Worm (Caenorhabditis elegans) whole organism, L2 larva: ENCODE results near the gene gcy-14.

Experiments used
- C34F6.9 ChIP-seq: fragments of 150-350 bp; optimal IDR thresholded peaks from 2 replicates; lab custom pipeline; 2014; ENCODE audit warnings: missing biosample characterization, missing genetic modification characterization
- F13H6.1 ChIP-seq: sonication (generic microtip); optimal IDR thresholded peaks from 2 replicates; lab custom pipeline; 2016; ENCODE audit warnings: missing genetic modification characterization, missing compliant biosample characterization
- R02D3.7 ChIP-seq: fragments of 150-350 bp; optimal IDR thresholded peaks from 2 replicates; lab custom pipeline; 2014; ENCODE audit warnings: missing biosample characterization, missing genetic modification characterization
- Y55F3AM.14 ChIP-seq: fragments of 200-800 bp; sonication (Bioruptor generic); optimal IDR thresholded peaks from 2 replicates; lab custom pipeline; 2018; ENCODE audit warnings: mild to moderate bottlenecking, missing genetic modification characterization, missing compliant biosample characterization
- ZK546.5 ChIP-seq: sonication (generic microtip); optimal IDR thresholded peaks from 2 replicates; lab custom pipeline; 2017; ENCODE audit warnings: missing biosample characterization, missing genetic modification characterization
- alr-1 ChIP-seq: fragments of 150-350 bp; optimal IDR thresholded peaks from 2 replicates; lab custom pipeline; 2014; ENCODE audit warnings: missing biosample characterization, missing genetic modification characterization
- aly-2 ChIP-seq: fragments of 150-350 bp; optimal IDR thresholded peaks from 2 replicates; lab custom pipeline; 2014; ENCODE audit warnings: missing biosample characterization, missing genetic modification characterization
- ama-1 ChIP-seq: fragments of 150-350 bp; optimal IDR thresholded peaks from 2 replicates; lab custom pipeline; 2018; ENCODE audit warnings: inconsistent platforms
- blmp-1 ChIP-seq: sonication (generic microtip); optimal IDR thresholded peaks from 2 replicates; lab custom pipeline; 2017; ENCODE audit warnings: missing genetic modification characterization, mild to moderate bottlenecking, missing compliant biosample characterization, antibody characterized with exemption, moderate library complexity; ENCODE audit not compliant: insufficient read depth
- ceh-16 ChIP-seq: fragments of 150-350 bp; optimal IDR thresholded peaks from 2 replicates; lab custom pipeline; 2014; ENCODE audit warnings: missing biosample characterization, missing genetic modification characterization
- ceh-82 ChIP-seq: fragments of 150-350 bp; optimal IDR thresholded peaks from 2 replicates; lab custom pipeline; 2014; ENCODE audit warnings: missing biosample characterization, missing genetic modification characterization
- crh-2 ChIP-seq: sonication (generic microtip); optimal IDR thresholded peaks from 2 replicates; lab custom pipeline; 2017; ENCODE audit warnings: missing biosample characterization, missing genetic modification characterization
- dmd-4 ChIP-seq: sonication (generic microtip); optimal IDR thresholded peaks from 2 replicates; lab custom pipeline; 2017; ENCODE audit warnings: missing biosample characterization, missing genetic modification characterization
- elt-1 ChIP-seq: fragments of 150-350 bp; optimal IDR thresholded peaks from 2 replicates; lab custom pipeline; 2014; ENCODE audit warnings: missing biosample characterization, missing genetic modification characterization
- fos-1 ChIP-seq: fragments of 150-350 bp; optimal IDR thresholded peaks from 2 replicates; lab custom pipeline; 2014; ENCODE audit warnings: missing biosample characterization, missing genetic modification characterization
- gmeb-1 ChIP-seq: fragments of 150-350 bp; optimal IDR thresholded peaks from 2 replicates; lab custom pipeline; 2014; ENCODE audit warnings: missing biosample characterization, missing genetic modification characterization
- lin-11 ChIP-seq: fragments of 150-350 bp; sonication (generic microtip); optimal IDR thresholded peaks from 2 replicates; lab custom pipeline; 2014; ENCODE audit warnings: missing biosample characterization, missing genetic modification characterization, inconsistent platforms, mixed read lengths
- lin-13 ChIP-seq: fragments of 150-350 bp; optimal IDR thresholded peaks from 2 replicates; lab custom pipeline; 2014; ENCODE audit warnings: missing biosample characterization, missing genetic modification reagents, missing genetic modification characterization
- lin-39 ChIP-seq: fragments of 150-350 bp; optimal IDR thresholded peaks from 2 replicates; lab custom pipeline; 2014; ENCODE audit warnings: missing biosample characterization, missing genetic modification reagents, missing genetic modification characterization
- lsy-2 ChIP-seq, 2 experiments: fragments of 150-350 bp in 1 of 2; sonication (generic microtip) in 1 of 2; optimal IDR thresholded peaks; 2 replicates each; lab custom pipeline; 2014 to 2017; ENCODE audit warnings: missing biosample characterization in 2 of 2, missing genetic modification characterization in 2 of 2
- mab-5 ChIP-seq: fragments of 150-350 bp; optimal IDR thresholded peaks from 2 replicates; lab custom pipeline; 2014; ENCODE audit warnings: missing biosample characterization, missing genetic modification characterization
- mdl-1 ChIP-seq, 2 experiments: fragments of 150-350 bp in 1 of 2; sonication (generic microtip) in 1 of 2; optimal IDR thresholded peaks; 2 replicates each; lab custom pipeline; 2017; ENCODE audit warnings: missing biosample characterization in 2 of 2, missing genetic modification characterization in 2 of 2
- nhr-237 ChIP-seq: fragments of 150-350 bp; optimal IDR thresholded peaks from 2 replicates; lab custom pipeline; 2014; ENCODE audit warnings: missing biosample characterization, missing genetic modification characterization
- nhr-25 ChIP-seq: fragments of 150-350 bp; sonication (generic microtip); optimal IDR thresholded peaks from 3 replicates; lab custom pipeline; 2014; ENCODE audit warnings: missing biosample characterization, missing genetic modification characterization
- nhr-6 ChIP-seq: fragments of 150-350 bp; optimal IDR thresholded peaks from 2 replicates; lab custom pipeline; 2014; ENCODE audit warnings: missing biosample characterization, missing genetic modification characterization
- nhr-77 ChIP-seq: fragments of 150-350 bp; optimal IDR thresholded peaks from 2 replicates; lab custom pipeline; 2014; ENCODE audit warnings: missing biosample characterization, missing genetic modification characterization
- peb-1 ChIP-seq: fragments of 150-350 bp; optimal IDR thresholded peaks from 2 replicates; lab custom pipeline; 2014; ENCODE audit warnings: missing biosample characterization, missing genetic modification characterization
- sma-9 ChIP-seq, 2 experiments: fragments of 150-350 bp in 1 of 2; sonication (generic microtip) in 1 of 2; optimal IDR thresholded peaks; 2 replicates each; lab custom pipeline; 2014 to 2016; ENCODE audit warnings: missing genetic modification characterization in 2 of 2, mild to moderate bottlenecking in 1 of 2, missing biosample characterization in 1 of 2, missing compliant biosample characterization in 1 of 2, missing genetic modification reagents in 1 of 2, moderate library complexity in 1 of 2
- snpc-4 ChIP-seq: fragments of 150-350 bp; optimal IDR thresholded peaks from 2 replicates; lab custom pipeline; 2014; ENCODE audit warnings: missing biosample characterization, missing genetic modification characterization
- unc-62 ChIP-seq: fragments of 150-350 bp; optimal IDR thresholded peaks from 2 replicates; lab custom pipeline; 2014; ENCODE audit warnings: missing biosample characterization, missing genetic modification reagents, missing genetic modification characterization
- zag-1 ChIP-seq: fragments of 150-350 bp; optimal IDR thresholded peaks from 2 replicates; lab custom pipeline; 2014; ENCODE audit warnings: missing biosample characterization, missing genetic modification characterization
- ztf-1 ChIP-seq: fragments of 200-800 bp; sonication (Bioruptor generic); conservative IDR thresholded peaks from 2 replicates; pipeline ENCODE4 v1.3.6; 2022; ENCODE audit warnings: missing genetic modification characterization, missing compliant biosample characterization
- ztf-11 ChIP-seq: sonication (generic microtip); optimal IDR thresholded peaks from 2 replicates; lab custom pipeline; 2017; ENCODE audit warnings: missing biosample characterization, missing genetic modification characterization
- ztf-4 ChIP-seq: fragments of 150-350 bp; optimal IDR thresholded peaks from 2 replicates; lab custom pipeline; 2014; ENCODE audit warnings: missing biosample characterization, missing genetic modification characterization

gcy-14 gene

DNA sequence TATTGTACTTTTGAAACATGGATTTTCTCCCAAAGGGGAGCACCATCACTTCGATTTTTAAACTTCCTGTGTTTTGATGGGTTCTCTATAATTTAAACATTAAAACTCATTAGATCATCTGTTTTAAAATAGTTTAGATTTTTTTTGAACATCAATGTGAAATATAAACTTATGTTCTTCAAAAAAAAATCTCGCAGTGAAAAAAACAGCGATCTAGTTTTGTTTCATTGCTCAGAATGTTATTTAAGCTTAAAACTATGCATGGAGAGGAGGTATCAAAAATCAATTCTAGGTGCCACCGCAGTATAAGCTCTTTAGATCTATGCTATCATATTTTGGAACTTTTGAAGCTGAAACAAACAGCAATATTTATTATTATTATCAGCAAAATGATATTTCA is at the start of gene gcy-14:
gcy-14 (minus strand) TSS at position 101 of the 400 bp plus-strand sequence.
- no peak for TF ChIP-seq zag-1 (tag; lab: Kevin White, UChicago)

DNA sequence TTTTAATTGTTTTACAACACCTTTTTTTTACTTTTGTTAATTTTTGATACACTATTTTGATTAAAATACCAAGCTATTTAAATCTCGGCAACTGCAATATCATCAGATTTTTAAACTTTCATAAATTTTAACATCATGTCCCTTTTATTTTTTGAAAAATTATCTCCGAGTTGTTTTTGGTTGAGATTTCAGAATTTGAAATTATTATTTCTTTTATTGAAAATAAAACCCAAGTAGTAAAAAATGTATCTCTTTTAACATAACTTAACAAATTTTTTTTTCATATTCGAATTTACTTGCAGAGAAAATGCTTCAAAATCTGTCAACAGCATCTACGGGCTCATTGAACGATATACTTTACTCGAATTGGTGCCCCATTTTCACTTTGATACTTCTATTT is 47.5 kb upstream of the gcy-14 start, which contains the start of gene H12D21.11:
H12D21.11 (plus strand) TSS at position 301 of the 400 bp plus-strand sequence.
- no peak for TF ChIP-seq ztf-11

DNA sequence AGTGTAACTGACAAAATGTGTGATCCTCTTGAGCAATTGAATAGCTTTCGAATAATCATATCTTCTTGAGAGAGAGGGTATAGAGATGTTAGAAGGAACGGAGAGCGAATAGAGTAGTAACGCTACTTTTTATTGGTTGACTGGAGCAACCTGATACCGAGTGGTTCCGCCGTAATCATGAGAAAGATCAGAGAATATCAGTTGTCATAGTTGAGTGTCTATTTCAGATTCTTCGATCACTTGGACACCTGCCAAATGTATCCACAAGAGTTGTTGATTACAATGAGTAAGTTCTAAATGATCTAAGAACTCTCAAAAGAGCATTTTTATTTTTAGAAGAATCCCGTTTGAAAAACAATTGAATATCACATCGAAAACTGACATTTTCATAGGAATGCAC is 42.7 kb upstream of the gcy-14 start:
- TF ChIP-seq lin-39 (no peak), ama-1 (lab: Kevin White, UChicago) (no peak), crh-2 (tag; lab: Kevin White, UChicago) (no peak), elt-1 (tag; lab: Kevin White, UChicago) (no peak), dmd-4 (tag; lab: Kevin White, UChicago) (no peak), ceh-82 (tag; lab: Kevin White, UChicago) (no peak), ceh-16 (tag; lab: Kevin White, UChicago) (no peak), sma-9 (GFP tag; optimal IDR thresholded peaks at IDR 0.05; lab: Kevin White, UChicago) (no peak), sma-9 (tag; optimal IDR thresholded peaks at IDR 0.05; lab: Kevin White, UChicago) (no peak), mab-5 (tag; lab: Kevin White, UChicago) (no peak), nhr-77 (tag; lab: Kevin White, UChicago) (no peak), lin-11 (tag; lab: Kevin White, UChicago) (no peak), Y55F3AM.14 (GFP tag; lab: Kevin White, UChicago) (no peak)
- TF ChIP-seq, all 48 proteins: peak for 0

DNA sequence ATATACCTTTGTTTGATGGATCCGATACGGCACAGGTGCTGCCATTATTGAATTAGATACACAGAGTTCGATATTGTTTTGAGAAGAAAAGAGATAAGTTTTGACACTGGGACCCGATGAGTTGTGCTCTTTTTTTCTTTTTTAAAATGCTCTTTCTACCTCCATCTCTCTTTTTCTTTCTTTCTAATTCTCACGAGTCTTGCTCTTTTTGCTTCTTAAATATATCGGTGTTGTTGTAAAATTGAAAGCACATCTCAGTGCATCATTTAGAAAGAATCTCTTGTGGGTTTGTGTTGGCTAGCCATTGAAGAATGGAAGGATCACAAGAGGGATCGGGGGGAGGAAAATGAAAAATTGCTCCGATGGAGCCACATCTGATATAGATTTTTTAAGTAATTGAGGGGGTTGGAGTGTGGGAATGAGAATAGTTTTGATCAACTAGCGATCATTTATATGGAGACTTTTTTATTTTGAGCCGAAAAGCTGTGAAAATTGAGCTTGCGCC is 41.3 kb upstream of the gcy-14 start, which contains the start of gene H12D21.9:
H12D21.9 (minus strand) TSS at position 148 of the 505 bp plus-strand sequence.
- TF ChIP-seq C34F6.9 (tag; lab: Kevin White, UChicago), result peak; percentile 2
- TF ChIP-seq sma-9 (GFP tag; optimal IDR thresholded peaks at IDR 0.05; lab: Kevin White, UChicago), result no peak
- TF ChIP-seq sma-9 (tag; optimal IDR thresholded peaks at IDR 0.05; lab: Kevin White, UChicago), result no peak
- TF ChIP-seq nhr-237 (tag; lab: Kevin White, UChicago), result no peak

DNA sequence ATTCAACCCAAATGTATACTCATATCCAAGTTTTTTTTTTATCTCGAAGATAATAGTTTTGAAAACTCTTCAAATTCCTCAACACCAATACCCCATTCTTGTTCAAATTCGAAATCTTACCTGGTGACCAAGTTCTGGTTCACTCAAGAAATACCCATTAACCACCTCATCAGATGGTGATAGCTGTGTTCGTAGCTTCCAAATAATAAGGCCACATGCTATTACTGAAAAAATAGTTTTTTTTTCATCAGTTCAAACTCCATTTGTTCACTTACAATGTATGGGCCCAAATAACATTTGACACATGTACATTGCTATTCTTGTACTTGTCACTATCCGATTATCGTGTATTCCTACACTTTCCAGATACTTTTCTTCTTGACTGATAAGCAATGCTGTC is 39.4 kb upstream of the gcy-14 start:
- no peak for TF ChIP-seq lin-13 (GFP tag; lab: Kevin White, UChicago)
- no peak for TF ChIP-seq aly-2 (tag; lab: Kevin White, UChicago)
- no peak for TF ChIP-seq ztf-1 (GFP tag; lab: Robert Waterston, UW)
- TF ChIP-seq lin-11 (tag; lab: Kevin White, UChicago), result no peak
- TF ChIP-seq ztf-11, result no peak
- no peak for TF ChIP-seq snpc-4 (tag; lab: Kevin White, UChicago)
- TF ChIP-seq peb-1 (tag; lab: Kevin White, UChicago), result no peak

DNA sequence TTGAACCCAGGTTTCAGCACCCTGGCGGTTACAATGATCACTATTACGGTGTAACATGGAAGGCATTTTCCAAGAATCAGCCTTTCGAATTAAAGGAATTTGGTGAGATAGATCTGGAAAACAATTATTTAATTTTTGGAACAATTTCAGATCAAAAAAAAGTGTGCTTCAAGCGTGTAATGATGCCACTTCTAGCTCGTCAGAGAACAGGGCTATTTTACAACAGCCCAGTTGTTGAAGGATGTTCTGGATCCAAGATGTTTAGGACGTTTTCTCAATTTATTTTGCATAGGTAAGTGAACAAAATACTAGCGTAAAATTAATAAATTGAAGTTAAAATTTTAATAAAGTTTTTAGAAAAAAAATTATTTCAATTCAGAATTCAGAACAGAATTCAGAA is 32.8 kb upstream of the gcy-14 start:
- TF ChIP-seq nhr-25, result no peak
- TF ChIP-seq ama-1 (lab: Kevin White, UChicago), result no peak
- TF ChIP-seq alr-1 (tag; lab: Kevin White, UChicago), result no peak
- TF ChIP-seq aly-2 (tag; lab: Kevin White, UChicago), result no peak
- TF ChIP-seq crh-2 (tag; lab: Kevin White, UChicago), result no peak
- no peak for TF ChIP-seq gmeb-1 (tag; lab: Kevin White, UChicago)
- no peak for TF ChIP-seq snpc-4 (tag; lab: Kevin White, UChicago)
- no peak for TF ChIP-seq unc-62 (GFP tag; lab: Kevin White, UChicago)
- no peak for TF ChIP-seq ceh-16 (tag; lab: Kevin White, UChicago)
- TF ChIP-seq fos-1 (tag; lab: Kevin White, UChicago), result no peak
- no peak for TF ChIP-seq ztf-4 (tag; lab: Kevin White, UChicago)
- TF ChIP-seq F13H6.1, result no peak
- TF ChIP-seq R02D3.7, result no peak
- TF ChIP-seq peb-1 (tag; lab: Kevin White, UChicago), result no peak

DNA sequence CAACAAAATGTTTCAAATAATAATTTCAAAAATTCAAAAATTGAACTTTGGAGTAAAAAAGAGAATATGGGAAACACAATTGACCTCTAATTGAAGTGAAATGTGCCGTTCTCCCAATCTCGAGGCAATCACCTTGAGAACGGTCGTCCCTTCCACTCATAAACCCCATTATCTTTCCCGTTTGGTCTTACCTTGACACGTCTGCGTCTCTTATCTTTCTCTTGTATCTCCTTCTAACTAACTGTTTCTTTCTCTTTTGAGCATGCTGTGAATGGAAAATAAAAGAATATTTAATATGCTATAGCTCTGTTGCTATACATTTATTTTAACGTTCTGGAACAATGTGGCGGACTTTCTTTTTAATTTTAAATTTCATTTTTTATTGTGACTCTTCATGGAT is 31.5 kb upstream of the gcy-14 start, which contains the start of gene H12D21.10:
H12D21.10 (plus strand) TSS at position 260 of the 400 bp plus-strand sequence.
- TF ChIP-seq mdl-1 (tag; optimal IDR thresholded peaks at IDR 0.05; lab: Kevin White, UChicago), result no peak
- no peak for TF ChIP-seq ZK546.5 (tag; lab: Kevin White, UChicago)
- no peak for TF ChIP-seq nhr-237 (tag; lab: Kevin White, UChicago)
- no peak for TF ChIP-seq fos-1 (tag; lab: Kevin White, UChicago)
- no peak for TF ChIP-seq blmp-1 (tag; lab: Kevin White, UChicago)
- TF ChIP-seq lin-39, result no peak
- no peak for TF ChIP-seq lsy-2 (tag; optimal IDR thresholded peaks at IDR 0.05; lab: Kevin White, UChicago)
- TF ChIP-seq snpc-4 (tag; lab: Kevin White, UChicago), result no peak
- no peak for TF ChIP-seq nhr-6 (tag; lab: Kevin White, UChicago)
